Worm (Caenorhabditis elegans): Measurements from ENCODE around the gene gcy-25.
A peak's percentile ranks its signal among the peaks of the same experiment; 100 is the strongest.

The gcy-25 gene

DNA sequence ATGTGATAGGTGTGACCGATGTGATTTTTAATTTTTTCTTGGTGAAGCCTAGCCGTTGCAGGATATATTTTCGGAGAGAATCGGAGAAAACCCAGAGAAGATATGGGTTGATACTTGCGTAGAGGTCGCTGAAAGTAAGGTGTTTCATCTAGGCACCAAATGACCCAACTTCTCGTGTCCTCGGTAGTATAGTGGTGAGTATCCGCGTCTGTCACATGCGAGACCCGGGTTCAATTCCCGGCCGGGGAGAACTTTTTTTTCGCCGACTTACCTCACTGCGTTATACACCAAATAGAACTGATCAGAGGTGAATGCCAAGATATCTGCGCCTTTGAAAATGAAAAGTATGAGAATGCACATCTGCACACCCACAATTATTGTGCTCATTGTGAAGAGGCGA lies 59.1 kb downstream of the gcy-25 start:
- TF ChIP-seq flh-1 (GFP tag; optimal IDR thresholded peaks at IDR 0.05) = no peak
- no peak for TF ChIP-seq ces-1 (GFP tag; optimal IDR thresholded peaks at IDR 0.05)
- TF ChIP-seq bed-3 (GFP tag; optimal IDR thresholded peaks at IDR 0.05) = no peak
- no peak for TF ChIP-seq ceh-83 (GFP tag; optimal IDR thresholded peaks at IDR 0.05)
- no peak for TF ChIP-seq mls-2 (tag; optimal IDR thresholded peaks at IDR 0.05)
- TF ChIP-seq sptf-1 (tag; optimal IDR thresholded peaks at IDR 0.05) = peak; percentile 22
- peak; percentile 4 for TF ChIP-seq lin-32 (GFP tag; optimal IDR thresholded peaks at IDR 0.05)
- no peak for TF ChIP-seq tbx-8 (GFP tag; optimal IDR thresholded peaks at IDR 0.05)
- TF ChIP-seq M03D4.4 (tag; optimal IDR thresholded peaks at IDR 0.05) = peak; percentile 35
- TF ChIP-seq sem-2 (GFP tag; optimal IDR thresholded peaks at IDR 0.05) = no peak
- no peak for TF ChIP-seq unc-62 (GFP tag; optimal IDR thresholded peaks at IDR 0.05)
- TF ChIP-seq drap-1 (GFP tag; optimal IDR thresholded peaks at IDR 0.05) = peak; percentile 48

Data from whole organism, mixed stage, embryonic.